Worm (Caenorhabditis elegans): ENCODE data around the gene Y110A2AL.5.

The Y110A2AL.5 gene

ce11 chrII:2826073-2826472 is 38.3 kb upstream of the Y110A2AL.5 start, which contains the start of gene K12H6.5:
K12H6.5 (minus strand) TSS chrII:2826173.
- TF ChIP-seq unc-55 (GFP tag; optimal IDR thresholded peaks at IDR 0.05) (no peak), mdl-1 (tag; optimal IDR thresholded peaks at IDR 0.05) (no peak), lsy-2 (tag; optimal IDR thresholded peaks at IDR 0.05) (no peak), sem-4 (tag; optimal IDR thresholded peaks at IDR 0.05) (no peak), dmd-4 (tag; optimal IDR thresholded peaks at IDR 0.05) (no peak), Y55F3AM.14 (GFP tag; optimal IDR thresholded peaks at IDR 0.05) (no peak), skn-1 (tag; optimal IDR thresholded peaks at IDR 0.05) (no peak), lin-11 (tag; optimal IDR thresholded peaks at IDR 0.05) (no peak), C34F6.9 (tag; optimal IDR thresholded peaks at IDR 0.05) (no peak), ztf-1 (GFP tag; conservative IDR thresholded peaks at IDR 0.05) (no peak), nhr-21 (tag; optimal IDR thresholded peaks at IDR 0.05) (no peak), egl-27 (tag; optimal IDR thresholded peaks at IDR 0.05) (no peak), ceh-82 (tag; optimal IDR thresholded peaks at IDR 0.05) (no peak), R02D3.7 (tag; optimal IDR thresholded peaks at IDR 0.05) (no peak), ztf-11 (tag; optimal IDR thresholded peaks at IDR 0.05) (no peak), unc-62 (GFP tag; optimal IDR thresholded peaks at IDR 0.05) (no peak), aly-2 (tag; optimal IDR thresholded peaks at IDR 0.05) (no peak)

ce11 chrII:2827859-2828403 is 36.4 kb upstream of the Y110A2AL.5 start, which contains the start of gene K12H6.8:
K12H6.8 (plus strand) TSS chrII:2827896.
- TF ChIP-seq nhr-237 (tag; optimal IDR thresholded peaks at IDR 0.05) (no peak), dmd-4 (tag; optimal IDR thresholded peaks at IDR 0.05) (no peak), mab-5 (tag; optimal IDR thresholded peaks at IDR 0.05) (no peak), mdl-1 (tag; optimal IDR thresholded peaks at IDR 0.05) (no peak), aly-2 (tag; optimal IDR thresholded peaks at IDR 0.05) (no peak), unc-62 (GFP tag; optimal IDR thresholded peaks at IDR 0.05) (no peak), nhr-25 (tag; optimal IDR thresholded peaks at IDR 0.05) (no peak), sma-9 (GFP tag; optimal IDR thresholded peaks at IDR 0.05) (no peak), sma-9 (tag; optimal IDR thresholded peaks at IDR 0.05) (no peak), ztf-1 (GFP tag; conservative IDR thresholded peaks at IDR 0.05) (no peak), ZK546.5 (tag; optimal IDR thresholded peaks at IDR 0.05) (no peak), zag-1 (tag; optimal IDR thresholded peaks at IDR 0.05) (no peak), nhr-23 (tag; optimal IDR thresholded peaks at IDR 0.05) (no peak), ztf-4 (tag; optimal IDR thresholded peaks at IDR 0.05) (no peak), blmp-1 (tag; optimal IDR thresholded peaks at IDR 0.05; ENCODE audit: insufficient read depth) (no peak), peb-1 (tag; optimal IDR thresholded peaks at IDR 0.05) (no peak), elt-3 (tag; optimal IDR thresholded peaks at IDR 0.05) (no peak), Y55F3AM.14 (GFP tag; optimal IDR thresholded peaks at IDR 0.05) (no peak)

ce11 chrII:2829482-2829881 is 34.8 kb upstream of the Y110A2AL.5 start:
- TF ChIP-seq Y55F3AM.14 (GFP tag; optimal IDR thresholded peaks at IDR 0.05) = no peak
- TF ChIP-seq nhr-11 (tag; optimal IDR thresholded peaks at IDR 0.05) = no peak
- no peak for TF ChIP-seq sma-3 (GFP tag; optimal IDR thresholded peaks at IDR 0.05)
- TF ChIP-seq unc-55 (GFP tag; optimal IDR thresholded peaks at IDR 0.05) = no peak
- TF ChIP-seq aly-2 (tag; optimal IDR thresholded peaks at IDR 0.05) = no peak
- TF ChIP-seq nhr-25 (tag; optimal IDR thresholded peaks at IDR 0.05) = no peak
- TF ChIP-seq blmp-1 (tag; optimal IDR thresholded peaks at IDR 0.05; ENCODE audit: insufficient read depth) = no peak
- no peak for TF ChIP-seq ceh-82 (tag; optimal IDR thresholded peaks at IDR 0.05)
- no peak for TF ChIP-seq ama-1 (optimal IDR thresholded peaks at IDR 0.05)
- TF ChIP-seq egl-27 (tag; optimal IDR thresholded peaks at IDR 0.05) = no peak
- TF ChIP-seq nhr-21 (tag; optimal IDR thresholded peaks at IDR 0.05) = no peak
- no peak for TF ChIP-seq mab-5 (tag; optimal IDR thresholded peaks at IDR 0.05)
- TF ChIP-seq elt-3 (tag; optimal IDR thresholded peaks at IDR 0.05) = no peak
- no peak for TF ChIP-seq lin-13 (GFP tag; optimal IDR thresholded peaks at IDR 0.05)
- no peak for TF ChIP-seq nhr-10 (tag; optimal IDR thresholded peaks at IDR 0.05)
- TF ChIP-seq snpc-4 (tag; optimal IDR thresholded peaks at IDR 0.05) = no peak

- TF ChIP-seq ztf-4 (tag; optimal IDR thresholded peaks at IDR 0.05) (no peak), nhr-12 (tag; optimal IDR thresholded peaks at IDR 0.05) (no peak), crh-2 (tag; optimal IDR thresholded peaks at IDR 0.05) (no peak), nhr-10 (tag; optimal IDR thresholded peaks at IDR 0.05) (no peak), lin-39 (tag; optimal IDR thresholded peaks at IDR 0.05) (no peak), blmp-1 (tag; optimal IDR thresholded peaks at IDR 0.05; ENCODE audit: insufficient read depth) (no peak), Y55F3AM.14 (GFP tag; optimal IDR thresholded peaks at IDR 0.05) (no peak)
Measured at ce11 chrII:2830144-2830543, 34.2 kb upstream of the Y110A2AL.5 start.

All from whole organism, L2 larva.